Fruit fly (Drosophila melanogaster): Measurements from ENCODE around the gene CG11068.
A peak's percentile ranks its signal among the peaks of the same experiment; 100 is the strongest.

The CG11068 gene

dm6 chrX:13988861-13989260 lies 33.8 kb downstream of the CG11068 start:
- peak; percentile 68 for TF ChIP-seq Rel (GFP tag; optimal IDR thresholded peaks at IDR 0.05)
- TF ChIP-seq Rel (tag; optimal IDR thresholded peaks at IDR 0.05): peak; percentile 23
- TF ChIP-seq HLH106 (tag; optimal IDR thresholded peaks at IDR 0.05): no peak
- TF ChIP-seq Dif (GFP tag; optimal IDR thresholded peaks at IDR 0.05; ENCODE audit: partially characterized antibody): peak; percentile 72
- TF ChIP-seq dl (GFP tag; optimal IDR thresholded peaks at IDR 0.05; ENCODE audit: insufficient read depth in 1 of 2, partially characterized antibody in 2 of 2): peak in 1 of 2 experiments; percentile 10
- TF ChIP-seq sage (GFP tag; optimal IDR thresholded peaks at IDR 0.05): peak; percentile 25
- TF ChIP-seq pan (optimal IDR thresholded peaks at IDR 0.05): no peak
- no peak for TF ChIP-seq Hr78 (GFP tag; optimal IDR thresholded peaks at IDR 0.05)
- TF ChIP-seq CG32264 (GFP tag; optimal IDR thresholded peaks at IDR 0.05): no peak
- TF ChIP-seq Sp1 (GFP tag; optimal IDR thresholded peaks at IDR 0.05): peak; percentile 73
- TF ChIP-seq Mio (GFP tag; optimal IDR thresholded peaks at IDR 0.05): no peak
- no peak for TF ChIP-seq N (GFP tag; optimal IDR thresholded peaks at IDR 0.05)
- TF ChIP-seq psq (GFP tag; optimal IDR thresholded peaks at IDR 0.05): no peak
- TF ChIP-seq Myc (optimal IDR thresholded peaks at IDR 0.05): no peak
- TF ChIP-seq foxo (GFP tag; optimal IDR thresholded peaks at IDR 0.05): peak in 1 of 2 experiments; percentile 13
- no peak for TF ChIP-seq woc (GFP tag; optimal IDR thresholded peaks at IDR 0.05)
- TF ChIP-seq br (GFP tag; optimal IDR thresholded peaks at IDR 0.05): no peak
- TF ChIP-seq lola (GFP tag; optimal IDR thresholded peaks at IDR 0.05): no peak
- TF ChIP-seq CrebA (GFP tag; optimal IDR thresholded peaks at IDR 0.05; ENCODE audit: borderline replicate concordance): peak; percentile 9
- no peak for TF ChIP-seq dmrt93B (GFP tag; optimal IDR thresholded peaks at IDR 0.05)

dm6 chrX:13990474-13991221 lies 35.6 kb downstream of the CG11068 start, which contains the start of gene mamo:
Gene mamo (minus strand): TSS chrX:13990527.
- TF ChIP-seq Abd-B (GFP tag; optimal IDR thresholded peaks at IDR 0.05) (no peak), foxo (GFP tag; optimal IDR thresholded peaks at IDR 0.05) (peak in 1 of 2 experiments; percentile 72), dsf (GFP tag; optimal IDR thresholded peaks at IDR 0.05; ENCODE audit: borderline replicate concordance) (no peak), sv (GFP tag; optimal IDR thresholded peaks at IDR 0.05) (no peak), Hnf4 (GFP tag; optimal IDR thresholded peaks at IDR 0.05) (peak; percentile 66), OdsH (GFP tag; optimal IDR thresholded peaks at IDR 0.05) (no peak), Hr83 (GFP tag; optimal IDR thresholded peaks at IDR 0.05; ENCODE audit: poor library complexity, severe bottlenecking) (peak; percentile 49), Dif (GFP tag; optimal IDR thresholded peaks at IDR 0.05; ENCODE audit: partially characterized antibody) (peak; percentile 24), Mio (GFP tag; optimal IDR thresholded peaks at IDR 0.05) (peak; percentile 13), CG9705 (GFP tag; optimal IDR thresholded peaks at IDR 0.05) (peak; percentile 75), usp (GFP tag; optimal IDR thresholded peaks at IDR 0.05) (no peak), HLH106 (tag; optimal IDR thresholded peaks at IDR 0.05) (peak; percentile 57), dmrt93B (GFP tag; optimal IDR thresholded peaks at IDR 0.05) (peak; percentile 47), fru (GFP tag; optimal IDR thresholded peaks at IDR 0.05) (peak; percentile 67), psq (GFP tag; optimal IDR thresholded peaks at IDR 0.05) (peak; percentile 80), sage (GFP tag; optimal IDR thresholded peaks at IDR 0.05) (peak; percentile 86), lola (GFP tag; optimal IDR thresholded peaks at IDR 0.05) (no peak), woc (GFP tag; optimal IDR thresholded peaks at IDR 0.05) (peak; percentile 23), ey (GFP tag; optimal IDR thresholded peaks at IDR 0.05) (no peak), N (GFP tag; optimal IDR thresholded peaks at IDR 0.05) (peak; percentile 84), pan (optimal IDR thresholded peaks at IDR 0.05) (no peak), dl (GFP tag; optimal IDR thresholded peaks at IDR 0.05; ENCODE audit: insufficient read depth in 1 of 2, partially characterized antibody in 2 of 2) (peak in 1 of 2 experiments; percentile 19), Rel (GFP tag; optimal IDR thresholded peaks at IDR 0.05) (peak; percentile 76), Rel (tag; optimal IDR thresholded peaks at IDR 0.05) (peak; percentile 82), h (GFP tag; optimal IDR thresholded peaks at IDR 0.05) (peak; percentile 15), Dfd (GFP tag; optimal IDR thresholded peaks at IDR 0.05) (no peak), rgr (GFP tag; optimal IDR thresholded peaks at IDR 0.05) (peak; percentile 47), br (GFP tag; optimal IDR thresholded peaks at IDR 0.05) (peak; percentile 77), CrebA (GFP tag; optimal IDR thresholded peaks at IDR 0.05; ENCODE audit: borderline replicate concordance) (peak; percentile 95), Myc (optimal IDR thresholded peaks at IDR 0.05) (no peak), Sp1 (GFP tag; optimal IDR thresholded peaks at IDR 0.05) (peak; percentile 97), Vsx2 (GFP tag; optimal IDR thresholded peaks at IDR 0.05; ENCODE audit: partially characterized antibody) (no peak), Jra (GFP tag; optimal IDR thresholded peaks at IDR 0.05) (no peak), tai (GFP tag; optimal IDR thresholded peaks at IDR 0.05) (peak; percentile 16), jim (GFP tag; optimal IDR thresholded peaks at IDR 0.05) (peak; percentile 97), Hr78 (GFP tag; optimal IDR thresholded peaks at IDR 0.05) (no peak), CG32264 (GFP tag; optimal IDR thresholded peaks at IDR 0.05) (peak; percentile 55), brk (GFP tag; optimal IDR thresholded peaks at IDR 0.05) (peak; percentile 19), GATAd (GFP tag; optimal IDR thresholded peaks at IDR 0.05) (no peak)
